Fruit fly (Drosophila melanogaster): ENCODE measurements around the gene NaPi-III.

DNA sequence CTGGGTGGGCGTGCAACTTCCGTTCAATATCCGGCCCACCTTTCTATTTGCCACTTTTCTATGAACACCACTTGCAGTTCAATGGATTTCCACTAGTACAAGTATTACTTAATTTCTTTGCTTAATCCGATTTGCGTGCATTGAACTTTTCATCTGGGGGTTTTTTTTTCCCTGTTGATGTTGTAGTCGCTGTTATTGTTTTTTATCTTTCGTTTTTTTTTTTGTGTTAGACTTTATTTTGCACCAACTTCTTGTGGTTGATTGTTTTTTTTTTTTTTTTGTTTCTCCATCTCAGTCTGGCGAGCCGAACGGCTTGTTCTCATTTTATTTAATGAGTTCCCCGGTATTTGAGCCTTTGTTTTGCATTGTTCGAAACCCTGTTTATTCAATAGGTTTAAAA, 13.2 kb downstream of the NaPi-III start:
- no peak for TF ChIP-seq bab1 (GFP tag; optimal IDR thresholded peaks at IDR 0.05)
- TF ChIP-seq cic (GFP tag; optimal IDR thresholded peaks at IDR 0.05), result no peak
- no peak for TF ChIP-seq CG5204 (GFP tag; optimal IDR thresholded peaks at IDR 0.05)
- no peak for TF ChIP-seq kay (GFP tag; ENCODE audit: borderline replicate concordance)
- no peak for TF ChIP-seq pad (GFP tag; optimal IDR thresholded peaks at IDR 0.05)
- no peak for TF ChIP-seq toe (GFP tag; optimal IDR thresholded peaks at IDR 0.05)
- no peak for TF ChIP-seq ovo (GFP tag; optimal IDR thresholded peaks at IDR 0.05)
- TF ChIP-seq CG12768 (GFP tag; optimal IDR thresholded peaks at IDR 0.05), result no peak
- no peak for TF ChIP-seq CG14711 (tag; optimal IDR thresholded peaks at IDR 0.05)
- no peak for TF ChIP-seq Hr96 (GFP tag; optimal IDR thresholded peaks at IDR 0.05)
- no peak for TF ChIP-seq Crg-1 (GFP tag; optimal IDR thresholded peaks at IDR 0.05)
- TF ChIP-seq Mnt (GFP tag; optimal IDR thresholded peaks at IDR 0.05), result no peak

Data from whole organism, adult.